Fruit fly (Drosophila melanogaster): Measurements from ENCODE around the gene CG13361.

CG13361 gene

DNA sequence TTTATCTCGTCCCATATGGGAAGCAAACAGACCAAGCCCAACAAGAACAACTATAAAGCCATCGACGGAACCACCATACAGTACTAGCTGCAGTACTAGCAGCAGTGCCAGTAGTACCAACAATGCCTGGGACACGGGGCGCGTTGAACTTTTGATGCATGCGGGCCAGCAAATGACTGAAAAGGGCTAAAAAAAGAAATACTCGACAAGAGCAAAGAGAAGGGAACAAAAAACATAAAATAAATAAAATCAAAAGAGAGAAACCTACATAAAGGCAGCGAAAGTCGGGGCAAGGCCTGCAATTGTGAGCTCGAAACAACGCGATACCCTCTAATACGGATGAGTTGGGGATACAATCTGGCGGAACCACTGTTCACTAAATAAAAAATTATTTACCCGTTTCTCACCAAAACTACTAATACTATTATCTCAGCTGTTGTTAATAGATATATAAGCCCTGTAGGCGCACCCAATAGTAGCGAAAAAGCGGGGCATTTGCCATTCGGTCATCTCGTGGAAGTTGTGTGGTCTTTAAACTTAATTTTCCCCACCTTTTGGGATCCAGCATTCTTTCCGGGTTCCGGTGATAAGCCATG is 13.7 kb downstream of the CG13361 start (continued):
- no peak for TF ChIP-seq da (GFP tag; optimal IDR thresholded peaks at IDR 0.05)
- no peak for TF ChIP-seq tgo (GFP tag; IDR thresholded peaks at IDR 0.05)
- TF ChIP-seq Abd-B (GFP tag; optimal IDR thresholded peaks at IDR 0.05) = no peak
- TF ChIP-seq CG7839 (tag; optimal IDR thresholded peaks at IDR 0.05) = no peak
- no peak for TF ChIP-seq Lhr (GFP tag; optimal IDR thresholded peaks at IDR 0.05)
- TF ChIP-seq phol (tag; optimal IDR thresholded peaks at IDR 0.05) = no peak
- no peak for TF ChIP-seq CrebB (tag; optimal IDR thresholded peaks at IDR 0.05)
- no peak for TF ChIP-seq yki (optimal IDR thresholded peaks at IDR 0.05)
- no peak for TF ChIP-seq prd (optimal IDR thresholded peaks at IDR 0.05)
- peak; percentile 35; the same call in 1 of the 3 replicates for TF ChIP-seq prd (GFP tag; IDR thresholded peaks at IDR 0.05)
- no peak for TF ChIP-seq CG11085 (GFP tag; IDR thresholded peaks at IDR 0.05)
- TF ChIP-seq zfh1 (GFP tag; IDR thresholded peaks at IDR 0.05) = 0 out of 3 replicates have a peak, but pooled peaks have one; percentile 20
- TF ChIP-seq zfh2 (GFP tag; optimal IDR thresholded peaks at IDR 0.05) = no peak
- TF ChIP-seq D19B (GFP tag; optimal IDR thresholded peaks at IDR 0.05) = peak; percentile 38
- no peak for TF ChIP-seq Oaz (GFP tag; IDR thresholded peaks at IDR 0.05)
- no peak for TF ChIP-seq CG3726 (GFP tag; IDR thresholded peaks at IDR 0.05)
- no peak for TF ChIP-seq CG12236 (GFP tag; optimal IDR thresholded peaks at IDR 0.05)
- no peak for TF ChIP-seq ash1 (GFP tag; optimal IDR thresholded peaks at IDR 0.05)
- TF ChIP-seq CG10979 (tag; optimal IDR thresholded peaks at IDR 0.05) = peak; percentile 23
- no peak for TF ChIP-seq Awh (GFP tag; IDR thresholded peaks at IDR 0.05)
- TF ChIP-seq C15 (GFP tag; IDR thresholded peaks at IDR 0.05) = no peak
- TF ChIP-seq Camta (GFP tag; optimal IDR thresholded peaks at IDR 0.05) = no peak
- TF ChIP-seq vvl (GFP tag; IDR thresholded peaks at IDR 0.05) = peak; percentile 52; the same call in 1 of the 2 replicates
- TF ChIP-seq sisA (GFP tag; IDR thresholded peaks at IDR 0.05) = peak; percentile 28; the same call in 1 of the 2 replicates
- no peak for TF ChIP-seq H15 (GFP tag; IDR thresholded peaks at IDR 0.05)
- no peak for TF ChIP-seq Hmx (GFP tag; optimal IDR thresholded peaks at IDR 0.05)
- TF ChIP-seq Kr (GFP tag; optimal IDR thresholded peaks at IDR 0.05) = no peak
- TF ChIP-seq CG6254 (GFP tag; optimal IDR thresholded peaks at IDR 0.05) = no peak
- TF ChIP-seq gcm (GFP tag; optimal IDR thresholded peaks at IDR 0.05) = peak; percentile 24
- no peak for TF ChIP-seq Atf6 (GFP tag; IDR thresholded peaks at IDR 0.05)
- TF ChIP-seq CG7786 (GFP tag; optimal IDR thresholded peaks at IDR 0.05) = no peak
- no peak for TF ChIP-seq CG2116 (GFP tag; optimal IDR thresholded peaks at IDR 0.05)
- no peak for TF ChIP-seq CG1024 (GFP tag; IDR thresholded peaks at IDR 0.05)
- TF ChIP-seq trh (GFP tag; optimal IDR thresholded peaks at IDR 0.05) = no peak
- TF ChIP-seq CG4617 (GFP tag; optimal IDR thresholded peaks at IDR 0.05; ENCODE audit: borderline replicate concordance) = no peak
- no peak for TF ChIP-seq aop (GFP tag; IDR thresholded peaks at IDR 0.05)
- no peak for TF ChIP-seq Ada2b (GFP tag; IDR thresholded peaks at IDR 0.05)
- peak; percentile 40; the same call in 2 of the 3 replicates for TF ChIP-seq row (GFP tag; IDR thresholded peaks at IDR 0.05)
- TF ChIP-seq Fer3 (tag; optimal IDR thresholded peaks at IDR 0.05) = no peak
- no peak for TF ChIP-seq CG17186 (GFP tag; optimal IDR thresholded peaks at IDR 0.05)
- 0 out of 2 replicates have a peak, but pooled peaks have one; percentile 5 for TF ChIP-seq CG6689 (GFP tag; IDR thresholded peaks at IDR 0.05)
- TF ChIP-seq gro (GFP tag; optimal IDR thresholded peaks at IDR 0.05) = no peak
- TF ChIP-seq CG10654 (GFP tag; optimal IDR thresholded peaks at IDR 0.05) = no peak
- no peak for TF ChIP-seq oc (tag; optimal IDR thresholded peaks at IDR 0.05)
- TF ChIP-seq gem (tag; optimal IDR thresholded peaks at IDR 0.05) = no peak
- no peak for TF ChIP-seq CG1832 (GFP tag; optimal IDR thresholded peaks at IDR 0.05)
- TF ChIP-seq CG15696 (tag; optimal IDR thresholded peaks at IDR 0.05) = no peak
- no peak for TF ChIP-seq lov (optimal IDR thresholded peaks at IDR 0.05)
- no peak for TF ChIP-seq lov (GFP tag; IDR thresholded peaks at IDR 0.05)
- no peak for TF ChIP-seq lmd (GFP tag; IDR thresholded peaks at IDR 0.05)
- TF ChIP-seq CG8765 (GFP tag; IDR thresholded peaks at IDR 0.05) = no peak
- no peak for TF ChIP-seq hbn (GFP tag; IDR thresholded peaks at IDR 0.05; ENCODE audit: partially characterized antibody)

All from whole organism, embryonic.